Worm (Caenorhabditis elegans): ENCODE measurements around the gene W01D2.3.

W01D2.3 gene

DNA sequence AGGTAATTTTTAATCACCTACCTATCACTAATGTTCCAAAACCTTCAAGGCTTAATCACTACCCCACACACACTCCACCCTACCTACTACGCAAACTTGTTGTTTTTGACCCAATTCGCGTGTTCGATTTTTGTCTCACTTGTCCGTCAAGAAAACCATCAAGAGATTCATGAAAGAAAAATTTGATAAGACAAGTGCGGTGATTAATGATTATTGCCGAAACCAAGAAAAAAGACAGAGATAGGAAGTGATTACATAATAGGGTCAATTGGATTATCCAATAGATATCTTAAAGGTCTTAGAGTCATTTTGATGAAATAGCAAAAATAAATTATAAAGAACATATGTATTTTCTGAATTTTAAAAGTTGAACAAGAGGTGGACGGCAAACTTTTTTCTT lies 40.1 kb upstream of the W01D2.3 start:
- no peak for TF ChIP-seq mls-2 (tag; optimal IDR thresholded peaks at IDR 0.05)
- no peak for TF ChIP-seq drap-1 (GFP tag; optimal IDR thresholded peaks at IDR 0.05)
- TF ChIP-seq hlh-1 (tag; optimal IDR thresholded peaks at IDR 0.05): no peak
- TF ChIP-seq cnd-1 (tag; optimal IDR thresholded peaks at IDR 0.05): no peak
- TF ChIP-seq lsy-2 (tag; optimal IDR thresholded peaks at IDR 0.05): no peak

DNA sequence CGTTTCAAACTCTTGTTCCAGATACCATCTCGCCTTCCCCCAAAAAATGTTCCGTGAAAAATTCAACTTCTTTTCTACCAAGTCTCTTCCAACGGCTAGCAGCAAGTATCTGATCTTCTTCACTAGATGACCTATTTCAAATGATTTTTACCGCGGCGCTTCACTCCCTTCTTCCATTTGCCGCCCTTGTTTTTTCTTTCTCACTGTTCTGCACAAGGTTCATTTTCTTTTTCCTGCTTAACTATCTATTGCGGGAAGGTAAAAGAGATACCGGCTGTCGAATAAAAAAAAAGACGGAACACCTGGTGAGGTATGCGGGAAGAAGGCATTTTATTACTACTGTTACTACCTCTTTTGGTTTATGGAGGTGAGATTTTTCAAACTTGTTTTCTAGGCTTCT lies 38.9 kb upstream of the W01D2.3 start, which contains the start of gene cdh-7:
Gene cdh-7 (plus strand): TSS at position 214 of the 400 bp plus-strand sequence.
- TF ChIP-seq unc-120 (tag; optimal IDR thresholded peaks at IDR 0.05; ENCODE audit: poor library complexity, severe bottlenecking) (no peak), M03D4.4 (tag; optimal IDR thresholded peaks at IDR 0.05) (no peak), nhr-28 (tag; optimal IDR thresholded peaks at IDR 0.05) (no peak), ceh-39 (tag; optimal IDR thresholded peaks at IDR 0.05) (no peak), ceh-83 (GFP tag; optimal IDR thresholded peaks at IDR 0.05) (no peak), nhr-76 (tag; optimal IDR thresholded peaks at IDR 0.05) (no peak), zip-8 (tag; optimal IDR thresholded peaks at IDR 0.05) (no peak), blmp-1 (tag; optimal IDR thresholded peaks at IDR 0.05) (no peak), nhr-237 (tag; optimal IDR thresholded peaks at IDR 0.05) (no peak), sem-2 (GFP tag; optimal IDR thresholded peaks at IDR 0.05) (no peak), ces-1 (GFP tag; optimal IDR thresholded peaks at IDR 0.05) (no peak), nhr-12 (tag; optimal IDR thresholded peaks at IDR 0.05) (no peak), sptf-1 (tag; optimal IDR thresholded peaks at IDR 0.05) (no peak), unc-62 (GFP tag; optimal IDR thresholded peaks at IDR 0.05) (no peak), cnd-1 (tag; optimal IDR thresholded peaks at IDR 0.05) (no peak), lin-13 (tag; optimal IDR thresholded peaks at IDR 0.05) (no peak), pha-4 (tag; optimal IDR thresholded peaks at IDR 0.05) (no peak)

DNA sequence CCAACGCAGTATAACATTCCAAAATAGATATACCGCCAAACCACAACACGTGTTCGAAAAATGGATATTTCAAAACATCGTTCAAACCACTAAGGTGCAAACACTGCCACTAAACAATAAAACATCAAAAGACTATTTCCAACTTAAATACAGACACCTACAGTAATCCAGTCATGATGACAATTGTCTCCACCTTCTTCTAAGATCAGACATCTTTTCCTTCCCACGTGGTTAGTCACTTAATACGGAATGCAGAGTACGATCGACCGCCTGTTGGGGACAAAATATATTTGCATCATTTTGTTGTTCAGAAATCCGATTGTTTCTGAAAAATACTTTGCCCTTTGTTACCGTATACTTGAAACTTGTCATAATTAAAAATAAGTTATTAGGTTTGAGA lies 37.1 kb upstream of the W01D2.3 start:
- no peak for TF ChIP-seq ceh-83 (GFP tag; optimal IDR thresholded peaks at IDR 0.05)
- TF ChIP-seq lin-32 (GFP tag; optimal IDR thresholded peaks at IDR 0.05): no peak
- no peak for TF ChIP-seq ceh-43 (GFP tag; optimal IDR thresholded peaks at IDR 0.05)
- no peak for TF ChIP-seq nhr-2 (tag; optimal IDR thresholded peaks at IDR 0.05)
- no peak for TF ChIP-seq unc-62 (GFP tag; optimal IDR thresholded peaks at IDR 0.05)
- no peak for TF ChIP-seq nhr-237 (tag; optimal IDR thresholded peaks at IDR 0.05)

DNA sequence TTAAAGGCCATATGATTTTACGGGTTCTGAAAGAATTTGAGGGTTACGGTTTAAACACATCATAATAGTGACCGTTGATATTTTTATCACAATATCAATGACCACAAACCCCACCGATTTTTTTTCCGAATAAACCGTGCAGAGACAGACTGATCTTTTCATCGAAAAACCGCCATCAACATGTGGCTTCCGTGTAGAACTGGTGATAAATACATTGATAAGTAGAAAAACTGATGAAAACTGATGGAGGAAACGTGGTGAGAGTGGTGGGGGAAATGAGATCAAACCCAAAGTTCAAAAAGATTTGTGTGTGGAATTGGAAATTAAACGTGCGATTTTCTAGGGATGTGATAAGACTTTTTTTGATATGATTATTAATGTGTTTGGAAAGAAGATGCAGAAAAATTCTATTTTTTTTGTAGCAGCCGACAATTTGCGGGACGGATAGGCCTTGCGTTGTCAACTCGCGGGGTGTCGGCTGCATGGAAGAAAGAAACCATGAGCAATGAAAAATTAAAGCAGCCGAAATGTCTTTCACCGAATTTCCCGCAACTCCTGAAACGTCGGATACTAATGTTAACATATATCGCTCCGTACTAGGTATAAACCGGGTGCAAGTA lies 34.6 kb upstream of the W01D2.3 start:
- no peak for TF ChIP-seq lsy-2 (tag; optimal IDR thresholded peaks at IDR 0.05)
- no peak for TF ChIP-seq mab-5 (tag; optimal IDR thresholded peaks at IDR 0.05)
- TF ChIP-seq elt-3 (tag; optimal IDR thresholded peaks at IDR 0.05): no peak
- TF ChIP-seq ceh-43 (GFP tag; optimal IDR thresholded peaks at IDR 0.05): no peak
- no peak for TF ChIP-seq cnd-1 (tag; optimal IDR thresholded peaks at IDR 0.05)
- TF ChIP-seq blmp-1 (tag; optimal IDR thresholded peaks at IDR 0.05): no peak
- no peak for TF ChIP-seq zip-8 (tag; optimal IDR thresholded peaks at IDR 0.05)
- TF ChIP-seq ces-1 (GFP tag; optimal IDR thresholded peaks at IDR 0.05): no peak
- no peak for TF ChIP-seq mls-2 (tag; optimal IDR thresholded peaks at IDR 0.05)
- TF ChIP-seq nhr-76 (tag; optimal IDR thresholded peaks at IDR 0.05): no peak
- TF ChIP-seq sptf-1 (tag; optimal IDR thresholded peaks at IDR 0.05): no peak
- no peak for TF ChIP-seq mep-1 (tag; optimal IDR thresholded peaks at IDR 0.05)
- no peak for TF ChIP-seq elt-1 (tag; optimal IDR thresholded peaks at IDR 0.05; ENCODE audit: borderline replicate concordance, insufficient read depth)
- TF ChIP-seq snpc-4 (tag; optimal IDR thresholded peaks at IDR 0.05): no peak
- no peak for TF ChIP-seq lin-32 (GFP tag; optimal IDR thresholded peaks at IDR 0.05)

DNA sequence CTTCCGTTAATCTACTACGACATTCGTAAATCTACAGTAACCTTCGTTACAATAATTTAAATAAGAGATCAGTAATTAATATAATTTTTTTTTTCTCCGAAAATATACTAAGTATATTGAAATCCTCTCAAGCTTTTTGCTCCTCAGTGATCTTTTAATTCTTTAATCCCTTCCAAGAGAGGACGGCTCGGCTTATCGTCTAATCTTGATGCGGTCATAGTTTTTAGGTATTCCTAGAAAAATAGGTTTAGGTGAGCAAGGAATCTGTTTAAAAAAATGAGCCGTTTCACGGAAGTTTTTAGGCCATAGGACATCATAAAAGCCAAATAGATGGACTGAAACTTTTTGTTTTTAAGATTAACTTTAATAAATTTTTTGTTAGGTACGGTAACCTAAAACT lies 27.9 kb upstream of the W01D2.3 start:
- no peak for TF ChIP-seq unc-39 (tag; optimal IDR thresholded peaks at IDR 0.05)
- no peak for TF ChIP-seq ceh-39 (tag; optimal IDR thresholded peaks at IDR 0.05)
- TF ChIP-seq lin-32 (GFP tag; optimal IDR thresholded peaks at IDR 0.05): no peak
- no peak for TF ChIP-seq elt-1 (tag; optimal IDR thresholded peaks at IDR 0.05; ENCODE audit: borderline replicate concordance, insufficient read depth)
- TF ChIP-seq tbx-8 (GFP tag; optimal IDR thresholded peaks at IDR 0.05): no peak

DNA sequence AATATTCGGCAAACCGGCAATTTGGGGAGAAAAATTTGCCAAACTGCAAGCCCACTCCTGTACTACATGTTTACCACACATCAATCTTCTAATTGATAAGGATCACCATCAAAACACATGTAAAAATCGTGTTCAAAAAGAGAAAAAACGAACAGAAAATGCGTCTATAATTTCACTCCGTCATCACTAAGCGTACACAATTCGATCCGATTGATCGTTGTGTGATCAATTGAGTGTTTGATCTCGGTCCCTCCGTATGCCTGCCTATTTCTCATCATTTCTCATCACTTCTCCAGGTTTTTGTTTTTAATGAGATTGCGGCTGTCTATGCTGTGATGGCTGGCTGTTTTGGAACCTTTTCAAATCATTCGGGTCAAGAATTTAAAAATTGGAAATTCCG lies 21.3 kb upstream of the W01D2.3 start:
- no peak for TF ChIP-seq lin-13 (tag; optimal IDR thresholded peaks at IDR 0.05)
- no peak for TF ChIP-seq nhr-28 (tag; optimal IDR thresholded peaks at IDR 0.05)
- no peak for TF ChIP-seq drap-1 (GFP tag; optimal IDR thresholded peaks at IDR 0.05)
- no peak for TF ChIP-seq bed-3 (GFP tag; optimal IDR thresholded peaks at IDR 0.05)
- TF ChIP-seq nhr-12 (tag; optimal IDR thresholded peaks at IDR 0.05): no peak
- TF ChIP-seq ceh-43 (GFP tag; optimal IDR thresholded peaks at IDR 0.05): no peak
- TF ChIP-seq nhr-76 (tag; optimal IDR thresholded peaks at IDR 0.05): no peak
- TF ChIP-seq elt-3 (tag; optimal IDR thresholded peaks at IDR 0.05): no peak
